Fruit fly (Drosophila melanogaster) whole organism, embryonic: ENCODE data around the gene CG2875.

Experiments
- CG15479 ChIP-seq: fragments of 200-800 bp; sonication (Bioruptor generic); optimal IDR thresholded peaks from 3 replicates; lab custom pipeline; 2019; ENCODE audit warnings: missing biosample characterization, mild to moderate bottlenecking, missing genetic modification characterization, moderate library complexity
- CG33213 ChIP-seq: fragments of 200-800 bp; sonication (Bioruptor generic); optimal IDR thresholded peaks from 3 replicates; lab custom pipeline; 2016; ENCODE audit warnings: missing biosample characterization, missing genetic modification characterization
- CG8290 ChIP-seq, 3 experiments: fragments of 200-800 bp; sonication (Bioruptor generic); optimal IDR thresholded peaks; 2 replicates each; lab custom pipeline; 2016 to 2019; ENCODE audit warnings: missing biosample characterization in 3 of 3, missing genetic modification characterization in 3 of 3, mild to moderate bottlenecking in 2 of 3, moderate library complexity in 1 of 3
- Fer1 ChIP-seq: fragments of 200-800 bp; sonication (Bioruptor generic); optimal IDR thresholded peaks from 2 replicates; lab custom pipeline; 2017; ENCODE audit warnings: missing biosample characterization, mild to moderate bottlenecking, missing genetic modification characterization
- Max ChIP-seq: fragments of 200-800 bp; sonication (Bioruptor generic); optimal IDR thresholded peaks from 2 replicates; lab custom pipeline; 2016; ENCODE audit warnings: missing biosample characterization, mild to moderate bottlenecking, missing genetic modification characterization
- crol ChIP-seq: fragments of 200-800 bp; sonication (Bioruptor generic); IDR thresholded peaks from 2 replicates; pipeline ENCODE4 v1.3.6; 2022; ENCODE audit warnings: missing biosample characterization, missing genetic modification characterization
- ewg ChIP-seq: fragments of 200-800 bp; sonication (Bioruptor generic); optimal IDR thresholded peaks from 3 replicates; lab custom pipeline; 2017; ENCODE audit warnings: mild to moderate bottlenecking, missing biosample characterization, missing genetic modification reagents, missing genetic modification characterization
- nerfin-1 ChIP-seq: fragments of 200-800 bp; sonication (Bioruptor generic); optimal IDR thresholded peaks from 3 replicates; lab custom pipeline; 2019; ENCODE audit warnings: missing biosample characterization, mild to moderate bottlenecking, missing genetic modification characterization, moderate library complexity

CG2875 gene

DNA sequence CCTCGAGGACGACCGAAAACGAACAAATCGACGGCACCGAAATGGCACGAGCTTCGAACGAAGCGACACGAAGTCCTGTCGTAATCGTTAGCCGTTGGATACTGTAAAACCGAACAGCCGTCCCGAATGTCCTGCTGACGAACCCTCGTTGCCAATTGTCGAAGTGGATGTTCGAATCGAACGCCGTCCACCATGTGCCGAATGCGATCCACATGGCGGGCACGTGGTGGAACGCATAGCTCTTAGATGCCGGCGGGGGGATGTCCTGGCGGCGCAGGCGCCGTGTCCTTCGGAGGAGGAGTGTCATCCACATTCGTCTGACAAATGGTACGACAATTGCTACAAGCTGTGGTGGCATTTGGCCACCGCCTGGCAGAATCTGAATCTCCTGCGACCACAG is 42.7 kb downstream of the CG2875 start (continued):
- TF ChIP-seq Max (GFP tag; lab: Kevin White, UChicago) (peak; percentile 76), nerfin-1 (peak; percentile 69), CG33213 (GFP tag; lab: Kevin White, UChicago) (no peak), CG15479 (GFP tag; lab: Kevin White, UChicago) (no peak), crol (GFP tag; lab: Robert Waterston, UW) (peak; percentile 67), CG8290 (GFP tag; optimal IDR thresholded peaks at IDR 0.05; lab: Kevin White, UChicago) (no peak), CG8290 (tag; optimal IDR thresholded peaks at IDR 0.05; lab: Kevin White, UChicago) (no peak), ewg (GFP tag; lab: Kevin White, UChicago) (peak; percentile 94), Fer1 (GFP tag; lab: Kevin White, UChicago) (no peak)
